Fruit fly (Drosophila melanogaster) whole organism, wandering third instar larva: ENCODE measurements around the gene se.

Experiments
- Abd-B ChIP-seq: fragments of >200 bp; optimal IDR thresholded peaks from 2 replicates; lab custom pipeline; 2017; ENCODE audit warnings: missing biosample characterization, missing genetic modification characterization
- CG32264 ChIP-seq: fragments of 200-800 bp; sonication (Bioruptor generic); optimal IDR thresholded peaks from 2 replicates; lab custom pipeline; 2016; ENCODE audit warnings: missing biosample characterization, missing genetic modification characterization
- CG9705 ChIP-seq: fragments of 200-800 bp; sonication (Bioruptor generic); optimal IDR thresholded peaks from 2 replicates; lab custom pipeline; 2018; ENCODE audit warnings: missing biosample characterization, mild to moderate bottlenecking, missing genetic modification characterization
- Dfd ChIP-seq: fragments of >200 bp; optimal IDR thresholded peaks from 2 replicates; lab custom pipeline; 2017; ENCODE audit warnings: missing biosample characterization, missing genetic modification characterization
- HLH106 ChIP-seq: fragments of 200-800 bp; optimal IDR thresholded peaks from 3 replicates; lab custom pipeline; 2019; ENCODE audit warnings: missing biosample characterization, mild to moderate bottlenecking, missing genetic modification characterization, moderate library complexity
- Hnf4 ChIP-seq: fragments of 200-800 bp; sonication (Bioruptor generic); optimal IDR thresholded peaks from 2 replicates; lab custom pipeline; 2016; ENCODE audit warnings: missing biosample characterization, mild to moderate bottlenecking, missing genetic modification characterization
- Hr78 ChIP-seq: fragments of >200 bp; optimal IDR thresholded peaks from 2 replicates; lab custom pipeline; 2017; ENCODE audit warnings: missing biosample characterization, missing genetic modification characterization
- Hr83 ChIP-seq: fragments of 200-300 bp; sonication (Bioruptor generic); optimal IDR thresholded peaks from 2 replicates; lab custom pipeline; 2016; ENCODE audit warnings: missing biosample characterization, mild to moderate bottlenecking, missing genetic modification characterization, moderate library complexity; ENCODE audit not compliant: poor library complexity, severe bottlenecking
- Mio ChIP-seq: sonication (Bioruptor generic); optimal IDR thresholded peaks from 2 replicates; lab custom pipeline; 2016; ENCODE audit warnings: missing biosample characterization, missing genetic modification characterization
- N ChIP-seq: fragments of >200 bp; optimal IDR thresholded peaks from 2 replicates; lab custom pipeline; 2018; ENCODE audit warnings: missing biosample characterization, missing external identifiers, missing genetic modification characterization
- OdsH ChIP-seq: fragments of 200-800 bp; sonication (Bioruptor generic); optimal IDR thresholded peaks from 2 replicates; lab custom pipeline; 2016; ENCODE audit warnings: missing biosample characterization, mild to moderate bottlenecking, missing genetic modification characterization
- Rel ChIP-seq, 2 experiments: fragments of 200-800 bp; sonication (Bioruptor generic) in 1 of 2; optimal IDR thresholded peaks; 2 replicates in 1 of 2; 3 replicates in 1 of 2; lab custom pipeline; 2016 to 2019; ENCODE audit warnings: mild to moderate bottlenecking in 2 of 2, missing biosample characterization in 2 of 2, missing genetic modification characterization in 2 of 2, moderate library complexity in 1 of 2
- Sp1 ChIP-seq: fragments of 200-800 bp; sonication (Bioruptor generic); optimal IDR thresholded peaks from 3 replicates; lab custom pipeline; 2019; ENCODE audit warnings: missing biosample characterization, mild to moderate bottlenecking, missing genetic modification characterization, moderate library complexity
- Vsx2 ChIP-seq: fragments of 200-300, 225-300 bp; sonication (Bioruptor generic); optimal IDR thresholded peaks from 2 replicates; lab custom pipeline; 2018; ENCODE audit warnings: missing biosample characterization, missing genetic modification characterization; ENCODE audit not compliant: partially characterized antibody
- br ChIP-seq: fragments of 200-800 bp; sonication (Bioruptor generic); optimal IDR thresholded peaks from 2 replicates; lab custom pipeline; 2016; ENCODE audit warnings: missing biosample characterization, missing genetic modification characterization
- brk ChIP-seq: fragments of 200-800 bp; sonication (Bioruptor generic); optimal IDR thresholded peaks from 2 replicates; lab custom pipeline; 2016; ENCODE audit warnings: missing biosample characterization, mild to moderate bottlenecking, missing genetic modification characterization
- dmrt93B ChIP-seq: fragments of 200-800 bp; sonication (Bioruptor generic); optimal IDR thresholded peaks from 2 replicates; lab custom pipeline; 2018; ENCODE audit warnings: missing biosample characterization, mild to moderate bottlenecking, missing genetic modification characterization
- dsf ChIP-seq: sonication (Bioruptor generic); optimal IDR thresholded peaks from 2 replicates; lab custom pipeline; 2016; ENCODE audit warnings: missing biosample characterization, missing genetic modification characterization, borderline replicate concordance
- ey ChIP-seq: fragments of 200-800 bp; sonication (Bioruptor generic); optimal IDR thresholded peaks from 2 replicates; lab custom pipeline; 2016; ENCODE audit warnings: missing biosample characterization, missing genetic modification characterization
- foxo ChIP-seq, 2 experiments: fragments of 200-800 bp; sonication (Bioruptor generic); optimal IDR thresholded peaks; 2 replicates in 1 of 2; 3 replicates in 1 of 2; lab custom pipeline; 2016 to 2017; ENCODE audit warnings: missing biosample characterization in 2 of 2, missing genetic modification characterization in 2 of 2
- fru ChIP-seq: fragments of 200-800 bp; sonication (Bioruptor generic); optimal IDR thresholded peaks from 3 replicates; lab custom pipeline; 2016; ENCODE audit warnings: missing biosample characterization, mild to moderate bottlenecking, missing genetic modification characterization
- h ChIP-seq: fragments of 200-800 bp; sonication (Bioruptor generic); optimal IDR thresholded peaks from 3 replicates; lab custom pipeline; 2016; ENCODE audit warnings: missing biosample characterization, mild to moderate bottlenecking, missing genetic modification characterization
- jim ChIP-seq: fragments of 175-275, 200-325 bp; sonication (Bioruptor generic); optimal IDR thresholded peaks from 2 replicates; lab custom pipeline; 2016; ENCODE audit warnings: missing biosample characterization, mild to moderate bottlenecking, missing genetic modification characterization
- lola ChIP-seq: fragments of >200 bp; optimal IDR thresholded peaks from 2 replicates; lab custom pipeline; 2017; ENCODE audit warnings: missing biosample characterization, missing genetic modification characterization
- pan ChIP-seq: fragments of >200 bp; optimal IDR thresholded peaks from 2 replicates; lab custom pipeline; 2017
- psq ChIP-seq: fragments of 200-800 bp; sonication (Bioruptor generic); optimal IDR thresholded peaks from 3 replicates; lab custom pipeline; 2017; ENCODE audit warnings: missing biosample characterization, mild to moderate bottlenecking, missing genetic modification characterization, moderate library complexity
- rgr ChIP-seq: fragments of 200-800 bp; sonication (Bioruptor generic); optimal IDR thresholded peaks from 3 replicates; lab custom pipeline; 2016; ENCODE audit warnings: missing biosample characterization, mild to moderate bottlenecking, missing genetic modification characterization
- sage ChIP-seq: fragments of 200-800 bp; sonication (Bioruptor generic); optimal IDR thresholded peaks from 2 replicates; lab custom pipeline; 2016; ENCODE audit warnings: missing biosample characterization, mild to moderate bottlenecking, missing genetic modification characterization
- sv ChIP-seq: fragments of 200-800 bp; sonication (Bioruptor generic); optimal IDR thresholded peaks from 3 replicates; lab custom pipeline; 2016; ENCODE audit warnings: missing biosample characterization, missing genetic modification characterization
- tai ChIP-seq: sonication (Bioruptor generic); optimal IDR thresholded peaks from 2 replicates; lab custom pipeline; 2016; ENCODE audit warnings: missing biosample characterization, missing genetic modification characterization
- usp ChIP-seq: fragments of >200 bp; optimal IDR thresholded peaks from 2 replicates; lab custom pipeline; 2017; ENCODE audit warnings: missing biosample characterization, missing genetic modification characterization

The se gene

dm6 chr3L:8547104-8547523 is 26.8 kb downstream of the se start:
- TF ChIP-seq Hr78 (GFP tag; lab: Kevin White, UChicago) (no peak), Hr83 (GFP tag; lab: Kevin White, UChicago) (no peak), foxo (GFP tag; optimal IDR thresholded peaks at IDR 0.05; lab: Kevin White, UChicago) (peak in 1 of 2 experiments; percentile 53), CG9705 (GFP tag; lab: Kevin White, UChicago) (no peak), OdsH (GFP tag; lab: Kevin White, UChicago) (peak; percentile 61), sv (GFP tag; lab: Kevin White, UChicago) (peak; percentile 83), brk (GFP tag; lab: Kevin White, UChicago) (no peak), HLH106 (tag; lab: Kevin White, UChicago) (peak; percentile 39), ey (GFP tag; lab: Kevin White, UChicago) (peak; percentile 35), usp (GFP tag; lab: Kevin White, UChicago) (no peak), dmrt93B (GFP tag; lab: Kevin White, UChicago) (peak; percentile 12), jim (no peak), psq (peak; percentile 2), Hnf4 (GFP tag; lab: Kevin White, UChicago) (no peak), h (peak; percentile 41), dsf (GFP tag; lab: Kevin White, UChicago) (no peak), br (no peak), fru (peak; percentile 5), Dfd (GFP tag; lab: Kevin White, UChicago) (no peak), CG32264 (GFP tag; lab: Kevin White, UChicago) (no peak), pan (no peak), Sp1 (no peak), rgr (GFP tag; lab: Kevin White, UChicago) (peak; percentile 38)

dm6 chr3L:8549183-8549890 is 29.0 kb downstream of the se start:
- no peak for TF ChIP-seq pan
- no peak for TF ChIP-seq Sp1
- no peak for TF ChIP-seq tai
- TF ChIP-seq sage (GFP tag; lab: Kevin White, UChicago) = no peak
- no peak for TF ChIP-seq Abd-B (GFP tag; lab: Kevin White, UChicago)
- TF ChIP-seq OdsH (GFP tag; lab: Kevin White, UChicago) = no peak
- TF ChIP-seq lola (GFP tag; lab: Kevin White, UChicago) = no peak

dm6 chr3L:8550836-8551235 is 30.5 kb downstream of the se start:
- TF ChIP-seq Rel (GFP tag; optimal IDR thresholded peaks at IDR 0.05; lab: Kevin White, UChicago) = no peak
- TF ChIP-seq Rel (tag; optimal IDR thresholded peaks at IDR 0.05; lab: Kevin White, UChicago) = peak; percentile 32
- TF ChIP-seq Vsx2 (GFP tag; lab: Kevin White, UChicago) = no peak

dm6 chr3L:8553125-8553524 is 32.8 kb downstream of the se start:
- TF ChIP-seq tai (no peak), h (no peak), sage (GFP tag; lab: Kevin White, UChicago) (no peak), ey (GFP tag; lab: Kevin White, UChicago) (no peak), Abd-B (GFP tag; lab: Kevin White, UChicago) (no peak), N (no peak)
- TF ChIP-seq, all 38 proteins: peak for 0

dm6 chr3L:8554024-8554642 is 33.8 kb downstream of the se start:
- TF ChIP-seq Hnf4 (GFP tag; lab: Kevin White, UChicago) (no peak), N (no peak), OdsH (GFP tag; lab: Kevin White, UChicago) (no peak), Mio (no peak), dmrt93B (GFP tag; lab: Kevin White, UChicago) (no peak), Dfd (GFP tag; lab: Kevin White, UChicago) (no peak), HLH106 (tag; lab: Kevin White, UChicago) (no peak)
